Worm (Caenorhabditis elegans) whole organism, young adult: ENCODE data around the gene F17C8.3.

Source experiments
- B0035.1 ChIP-seq: sonication (generic microtip); optimal IDR thresholded peaks from 2 replicates; lab custom pipeline; 2016; ENCODE audit warnings: missing genetic modification characterization, mild to moderate bottlenecking, missing compliant biosample characterization, missing genotype, missing genetic modification reagents
- B0261.1 ChIP-seq: sonication (generic microtip); optimal IDR thresholded peaks from 2 replicates; lab custom pipeline; 2016; ENCODE audit warnings: mild to moderate bottlenecking, missing genetic modification characterization, moderate library complexity, missing compliant biosample characterization
- C06A6.2 ChIP-seq: fragments of 200-800 bp; sonication (Bioruptor generic); conservative IDR thresholded peaks from 2 replicates; pipeline ENCODE4 v1.3.6; 2022; ENCODE audit warnings: missing genetic modification characterization, missing compliant biosample characterization
- F10E7.11 ChIP-seq: sonication (generic microtip); optimal IDR thresholded peaks from 2 replicates; lab custom pipeline; 2017; ENCODE audit warnings: mild to moderate bottlenecking, missing genetic modification characterization, moderate library complexity, missing compliant biosample characterization
- F22D6.2 ChIP-seq: sonication (generic microtip); optimal IDR thresholded peaks from 2 replicates; lab custom pipeline; 2016; ENCODE audit warnings: mild to moderate bottlenecking, missing genetic modification characterization, missing compliant biosample characterization
- F23B12.7 ChIP-seq: sonication (generic microtip); optimal IDR thresholded peaks from 2 replicates; lab custom pipeline; 2017; ENCODE audit warnings: missing genetic modification characterization, mild to moderate bottlenecking, missing compliant biosample characterization, antibody characterized with exemption, moderate library complexity; ENCODE audit not compliant: insufficient read depth
- F33H1.4 ChIP-seq: fragments of 200-800 bp; sonication (Bioruptor generic); IDR thresholded peaks from 2 replicates; pipeline ENCODE4 v1.3.6; 2022; ENCODE audit warnings: missing genetic modification reagents, missing genetic modification characterization, missing compliant biosample characterization
- F55B11.4 ChIP-seq: sonication (generic microtip); optimal IDR thresholded peaks from 2 replicates; lab custom pipeline; 2016; ENCODE audit warnings: missing compliant biosample characterization, missing genetic modification characterization, borderline replicate concordance; ENCODE audit not compliant: insufficient read depth
- F57A8.1 ChIP-seq: fragments of 200-800 bp; sonication (Bioruptor generic); optimal IDR thresholded peaks from 2 replicates; lab custom pipeline; 2018; ENCODE audit warnings: mild to moderate bottlenecking, missing genetic modification characterization, moderate library complexity, missing compliant biosample characterization
- F57C9.4 ChIP-seq: sonication (generic microtip); optimal IDR thresholded peaks from 2 replicates; lab custom pipeline; 2017; ENCODE audit warnings: mild to moderate bottlenecking, missing genetic modification characterization, missing compliant biosample characterization
- K11D2.4 ChIP-seq: fragments of 200-800 bp; sonication (Bioruptor generic); IDR thresholded peaks from 2 replicates; pipeline ENCODE4 v1.3.6; 2022; ENCODE audit warnings: missing genetic modification reagents, missing genetic modification characterization, missing compliant biosample characterization
- Y67H2A.10 ChIP-seq: fragments of 200-800 bp; sonication (Bioruptor generic); conservative IDR thresholded peaks from 2 replicates; pipeline ENCODE4 v1.3.6; 2022; ENCODE audit warnings: missing genetic modification reagents, missing genetic modification characterization, missing compliant biosample characterization
- aptf-2 ChIP-seq: fragments of 200-800 bp; sonication (Bioruptor generic); conservative IDR thresholded peaks from 2 replicates; pipeline ENCODE4 v1.3.6; 2022; ENCODE audit warnings: missing genetic modification reagents, missing genetic modification characterization, missing compliant biosample characterization
- attf-5 ChIP-seq: fragments of 200-800 bp; sonication (Bioruptor generic); optimal IDR thresholded peaks from 2 replicates; lab custom pipeline; 2018; ENCODE audit warnings: mild to moderate bottlenecking, missing genetic modification characterization, missing compliant biosample characterization
- bed-2 ChIP-seq: fragments of 200-800 bp; sonication (Bioruptor generic); IDR thresholded peaks from 2 replicates; pipeline ENCODE4 v1.3.6; 2022; ENCODE audit warnings: missing genetic modification reagents, missing genetic modification characterization, missing compliant biosample characterization
- ceh-27 ChIP-seq: fragments of 200-800 bp; sonication (Bioruptor generic); optimal IDR thresholded peaks from 2 replicates; lab custom pipeline; 2018; ENCODE audit warnings: mild to moderate bottlenecking, missing genetic modification characterization, moderate library complexity, missing compliant biosample characterization
- ceh-58 ChIP-seq: fragments of 200-800 bp; sonication (Bioruptor generic); IDR thresholded peaks from 2 replicates; pipeline ENCODE4 v1.3.6; 2022; ENCODE audit warnings: missing genetic modification characterization, missing compliant biosample characterization
- die-1 ChIP-seq: sonication (generic microtip); optimal IDR thresholded peaks from 2 replicates; lab custom pipeline; 2016; ENCODE audit warnings: missing genotype, mild to moderate bottlenecking, missing genetic modification characterization, missing compliant biosample characterization
- dpl-1 ChIP-seq: fragments of 150-350 bp; optimal IDR thresholded peaks from 2 replicates; lab custom pipeline; 2014; ENCODE audit warnings: missing biosample characterization, missing genetic modification reagents, missing genetic modification characterization
- egl-18 ChIP-seq: fragments of 200-800 bp; sonication (Bioruptor generic); IDR thresholded peaks from 2 replicates; pipeline ENCODE4 v1.3.6; 2022; ENCODE audit warnings: missing genetic modification reagents, missing genetic modification characterization, missing compliant biosample characterization
- ekl-4 ChIP-seq: fragments of 200-800 bp; sonication (Bioruptor generic); IDR thresholded peaks from 2 replicates; pipeline ENCODE4 v1.3.6; 2022; ENCODE audit warnings: missing genetic modification reagents, missing genetic modification characterization, missing compliant biosample characterization
- him-1 ChIP-seq: sonication (generic microtip); optimal IDR thresholded peaks from 2 replicates; lab custom pipeline; 2016; ENCODE audit warnings: missing genotype, missing genetic modification reagents, missing genetic modification characterization, missing compliant biosample characterization
- hlh-26 ChIP-seq: fragments of 200-800 bp; sonication (Bioruptor generic); conservative IDR thresholded peaks from 2 replicates; pipeline ENCODE4 v1.3.6; 2022; ENCODE audit warnings: missing genetic modification reagents, missing genetic modification characterization, missing compliant biosample characterization
- hmg-1.2 ChIP-seq: fragments of 200-800 bp; sonication (Bioruptor generic); IDR thresholded peaks from 2 replicates; pipeline ENCODE4 v1.3.6; 2022; ENCODE audit warnings: missing genetic modification reagents, missing genetic modification characterization, missing compliant biosample characterization
- lag-1 ChIP-seq: fragments of 200-800 bp; sonication (Bioruptor generic); IDR thresholded peaks from 2 replicates; pipeline ENCODE4 v1.3.6; 2022; ENCODE audit warnings: missing genetic modification reagents, missing genetic modification characterization, missing compliant biosample characterization
- lin-26 ChIP-seq: fragments of 200-800 bp; sonication (Bioruptor generic); IDR thresholded peaks from 2 replicates; pipeline ENCODE4 v1.3.6; 2022; ENCODE audit warnings: missing genetic modification reagents, missing genetic modification characterization, missing compliant biosample characterization
- lir-1 ChIP-seq: fragments of 200-800 bp; sonication (Bioruptor generic); conservative IDR thresholded peaks from 2 replicates; pipeline ENCODE4 v1.3.6; 2022; ENCODE audit warnings: missing genetic modification reagents, missing genetic modification characterization, missing compliant biosample characterization
- lsl-1 ChIP-seq: fragments of 200-800 bp; sonication (Bioruptor generic); optimal IDR thresholded peaks from 2 replicates; lab custom pipeline; 2018; ENCODE audit warnings: mild to moderate bottlenecking, missing genetic modification characterization, moderate library complexity, missing compliant biosample characterization
- madf-6 ChIP-seq: fragments of 200-800 bp; sonication (Bioruptor generic); IDR thresholded peaks from 2 replicates; pipeline ENCODE4 v1.3.6; 2022; ENCODE audit warnings: missing genetic modification reagents, missing genetic modification characterization, missing compliant biosample characterization
- mcd-1 ChIP-seq: fragments of 200-800 bp; sonication (Bioruptor generic); IDR thresholded peaks from 2 replicates; pipeline ENCODE4 v1.3.6; 2022; ENCODE audit warnings: missing genetic modification reagents, missing genetic modification characterization, missing compliant biosample characterization
- nfyb-1 ChIP-seq: fragments of 200-800 bp; sonication (Bioruptor generic); IDR thresholded peaks from 2 replicates; pipeline ENCODE4 v1.3.6; 2022; ENCODE audit warnings: missing genetic modification reagents, missing genetic modification characterization, missing compliant biosample characterization
- nhr-120 ChIP-seq: fragments of 200-800 bp; sonication (Bioruptor generic); IDR thresholded peaks from 2 replicates; pipeline ENCODE4 v1.3.6; 2022; ENCODE audit warnings: missing genetic modification characterization, missing compliant biosample characterization
- nhr-80 ChIP-seq: sonication (generic microtip); optimal IDR thresholded peaks from 2 replicates; lab custom pipeline; 2016; ENCODE audit warnings: missing genetic modification characterization, missing compliant biosample characterization
- rec-8 ChIP-seq, 2 experiments: sonication (generic microtip); optimal IDR thresholded peaks; 2 replicates each; lab custom pipeline; 2016; ENCODE audit warnings: mild to moderate bottlenecking in 2 of 2, missing genetic modification characterization in 2 of 2, missing genetic modification reagents in 2 of 2, missing genotype in 2 of 2, missing biosample characterization in 1 of 2, missing compliant biosample characterization in 1 of 2, moderate library complexity in 1 of 2
- sdz-38 ChIP-seq: sonication (generic microtip); optimal IDR thresholded peaks from 2 replicates; lab custom pipeline; 2016; ENCODE audit warnings: missing genotype, missing genetic modification characterization, missing compliant biosample characterization
- sea-2 ChIP-seq: fragments of 200-800 bp; sonication (Bioruptor generic); IDR thresholded peaks from 2 replicates; pipeline ENCODE4 v1.3.6; 2022; ENCODE audit warnings: missing genetic modification characterization, missing compliant biosample characterization
- snpc-1.3 ChIP-seq: sonication (generic microtip); optimal IDR thresholded peaks from 2 replicates; lab custom pipeline; 2017; ENCODE audit warnings: missing genetic modification characterization, mild to moderate bottlenecking, missing compliant biosample characterization, antibody characterized with exemption, moderate library complexity, missing genotype, missing genetic modification reagents; ENCODE audit not compliant: insufficient read depth
- somi-1 ChIP-seq: fragments of 200-800 bp; sonication (Bioruptor generic); optimal IDR thresholded peaks from 2 replicates; lab custom pipeline; 2018; ENCODE audit warnings: mild to moderate bottlenecking, missing genetic modification characterization, missing compliant biosample characterization
- tbx-9 ChIP-seq: sonication (generic microtip); optimal IDR thresholded peaks from 2 replicates; lab custom pipeline; 2016; ENCODE audit warnings: borderline replicate concordance, missing genetic modification characterization, inconsistent platforms, missing compliant biosample characterization
- unc-130 ChIP-seq: sonication (generic microtip); optimal IDR thresholded peaks from 2 replicates; lab custom pipeline; 2016; ENCODE audit warnings: missing genetic modification reagents, missing genetic modification characterization, missing compliant biosample characterization
- unc-62 ChIP-seq: fragments of 150-350 bp; optimal IDR thresholded peaks from 2 replicates; lab custom pipeline; 2014; ENCODE audit warnings: missing biosample characterization, missing genetic modification reagents, missing genetic modification characterization
- ztf-25 ChIP-seq: fragments of 200-800 bp; sonication (Bioruptor generic); IDR thresholded peaks from 2 replicates; pipeline ENCODE4 v1.3.6; 2022; ENCODE audit warnings: missing genetic modification reagents, missing genetic modification characterization, missing compliant biosample characterization
- ztf-6 ChIP-seq: fragments of 200-800 bp; sonication (Bioruptor generic); IDR thresholded peaks from 2 replicates; pipeline ENCODE4 v1.3.6; 2022; ENCODE audit warnings: missing genetic modification reagents, missing genetic modification characterization, missing compliant biosample characterization

F17C8.3 gene

ce11 chrIII:4688356-4688755 lies 43.4 kb upstream of the F17C8.3 start, which contains the start of gene tag-243:
Gene tag-243, minus strand, starts transcription at chrIII:4688456.
- TF ChIP-seq snpc-1.3 (tag; lab: Kevin White, UChicago) (no peak), aptf-2 (GFP tag; lab: Robert Waterston, UW) (no peak), him-1 (tag; lab: Kevin White, UChicago) (no peak), egl-18 (GFP tag; lab: Robert Waterston, UW) (no peak), ekl-4 (GFP tag; lab: Robert Waterston, UW) (no peak), hmg-1.2 (peak; percentile 64), lir-1 (GFP tag; lab: Robert Waterston, UW) (no peak)
- TF ChIP-seq, all 124 proteins: peak for 1

ce11 chrIII:4688965-4689364 lies 42.8 kb upstream of the F17C8.3 start, which contains the start of gene ppat-1:
Gene ppat-1, plus strand, starts transcription at chrIII:4689280.
- TF ChIP-seq madf-6 (GFP tag; lab: Robert Waterston, UW) (no peak), nhr-80 (tag; lab: Kevin White, UChicago) (peak; percentile 51)

- TF ChIP-seq F57A8.1 (peak; percentile 74), Y67H2A.10 (GFP tag; lab: Robert Waterston, UW) (peak; percentile 60; the same call in 1 of the 2 replicates), F33H1.4 (peak; percentile 57), F22D6.2 (tag; lab: Kevin White, UChicago) (peak; percentile 26), him-1 (tag; lab: Kevin White, UChicago) (peak; percentile 88), sea-2 (GFP tag; lab: Robert Waterston, UW) (no peak), B0035.1 (tag; lab: Kevin White, UChicago) (peak; percentile 17), B0261.1 (tag; lab: Kevin White, UChicago) (peak; percentile 94), F57C9.4 (peak; percentile 64), unc-130 (GFP tag; lab: Kevin White, UChicago) (peak; percentile 76), dpl-1 (GFP tag; lab: Kevin White, UChicago) (no peak), lsl-1 (GFP tag; lab: Kevin White, UChicago) (peak; percentile 67), attf-5 (GFP tag; lab: Kevin White, UChicago) (peak; percentile 81), F55B11.4 (tag; lab: Kevin White, UChicago) (no peak), sdz-38 (tag; lab: Kevin White, UChicago) (no peak), lin-26 (GFP tag; lab: Robert Waterston, UW) (peak; percentile 97), somi-1 (GFP tag; lab: Kevin White, UChicago) (peak; percentile 51), tbx-9 (peak; percentile 45), ztf-25 (GFP tag; lab: Robert Waterston, UW) (peak; percentile 88; the same call in 1 of the 2 replicates), mcd-1 (GFP tag; lab: Robert Waterston, UW) (no peak), unc-62 (peak; percentile 26), die-1 (tag; lab: Kevin White, UChicago) (peak; percentile 95), bed-2 (no peak), hmg-1.2 (peak; percentile 71), ztf-6 (GFP tag; lab: Robert Waterston, UW) (no peak), hlh-26 (no peak), nhr-120 (GFP tag; lab: Robert Waterston, UW) (0 out of 2 replicates have a peak, but pooled peaks have one; percentile 55), F10E7.11 (tag; lab: Kevin White, UChicago) (peak; percentile 62), nfyb-1 (GFP tag; lab: Robert Waterston, UW) (peak; percentile 91), K11D2.4 (peak; percentile 65; the same call in 1 of the 2 replicates), F23B12.7 (tag; lab: Kevin White, UChicago) (peak; percentile 82), ceh-58 (GFP tag; lab: Robert Waterston, UW) (0 out of 2 replicates have a peak, but pooled peaks have one; percentile 58), madf-6 (GFP tag; lab: Robert Waterston, UW) (peak; percentile 74; the same call in 1 of the 2 replicates), ekl-4 (GFP tag; lab: Robert Waterston, UW) (peak; percentile 81), ceh-27 (peak; percentile 88), C06A6.2 (GFP tag; lab: Robert Waterston, UW) (no peak), egl-18 (GFP tag; lab: Robert Waterston, UW) (0 out of 2 replicates have a peak, but pooled peaks have one; percentile 34), lag-1 (GFP tag; lab: Robert Waterston, UW) (no peak), rec-8 (tag; optimal IDR thresholded peaks at IDR 0.05; lab: Kevin White, UChicago) (peak; percentile 78 to 96)
These were observed 42.1 kb upstream of the F17C8.3 start for ce11 chrIII:4689595-4689994.
